Worm (Caenorhabditis elegans) whole organism, mixed stage, embryonic: ENCODE data around the gene C06E1.7.

Source experiments
- ces-1 ChIP-seq: fragments of 150-350 bp; optimal IDR thresholded peaks from 2 replicates; lab custom pipeline; 2014; ENCODE audit warnings: missing biosample characterization, missing genetic modification reagents, missing genetic modification characterization
- elt-3 ChIP-seq: fragments of 150-350 bp; optimal IDR thresholded peaks from 2 replicates; lab custom pipeline; 2014; ENCODE audit warnings: missing biosample characterization, missing genetic modification characterization
- lin-13 ChIP-seq: fragments of 150-350 bp; optimal IDR thresholded peaks from 2 replicates; lab custom pipeline; 2014; ENCODE audit warnings: missing biosample characterization, missing genetic modification characterization
- nhr-12 ChIP-seq: fragments of 150-350 bp; optimal IDR thresholded peaks from 2 replicates; lab custom pipeline; 2014; ENCODE audit warnings: missing biosample characterization, missing genetic modification characterization
- nhr-237 ChIP-seq: fragments of 150-350 bp; optimal IDR thresholded peaks from 2 replicates; lab custom pipeline; 2014; ENCODE audit warnings: missing biosample characterization, missing genetic modification characterization
- nhr-28 ChIP-seq: fragments of 150-350 bp; optimal IDR thresholded peaks from 2 replicates; lab custom pipeline; 2014; ENCODE audit warnings: missing biosample characterization, missing genetic modification characterization
- nhr-76 ChIP-seq: sonication (generic microtip); optimal IDR thresholded peaks from 2 replicates; lab custom pipeline; 2017; ENCODE audit warnings: missing biosample characterization, missing genetic modification characterization
- sem-2 ChIP-seq: fragments of 200-800 bp; sonication (Bioruptor generic); optimal IDR thresholded peaks from 2 replicates; lab custom pipeline; 2018; ENCODE audit warnings: mild to moderate bottlenecking, missing genetic modification characterization, missing compliant biosample characterization
- snpc-4 ChIP-seq: fragments of 150-350 bp; optimal IDR thresholded peaks from 2 replicates; lab custom pipeline; 2014; ENCODE audit warnings: missing biosample characterization, missing genetic modification characterization
- unc-39 ChIP-seq: fragments of 150-350 bp; optimal IDR thresholded peaks from 2 replicates; lab custom pipeline; 2014; ENCODE audit warnings: missing biosample characterization, missing genetic modification characterization
- unc-62 ChIP-seq: fragments of 150-350 bp; optimal IDR thresholded peaks from 2 replicates; lab custom pipeline; 2014; ENCODE audit warnings: missing biosample characterization, missing genetic modification reagents, missing genetic modification characterization
- ztf-11 ChIP-seq: fragments of 150-350 bp; optimal IDR thresholded peaks from 2 replicates; lab custom pipeline; 2014; ENCODE audit warnings: missing biosample characterization, missing genetic modification characterization

ce11 chrIII:8552125-8552524 is 41.4 kb downstream of the C06E1.7 start, which contains the start of gene C02D5.4:
- TF ChIP-seq nhr-28 (tag; lab: Kevin White, UChicago) (no peak), snpc-4 (no peak), sem-2 (GFP tag; lab: Kevin White, UChicago) (no peak), nhr-237 (tag; lab: Kevin White, UChicago) (no peak), nhr-12 (tag; lab: Kevin White, UChicago) (no peak), unc-62 (GFP tag; lab: Kevin White, UChicago) (no peak), lin-13 (tag; lab: Kevin White, UChicago) (no peak), nhr-76 (tag; lab: Kevin White, UChicago) (no peak), unc-39 (tag; lab: Kevin White, UChicago) (no peak), elt-3 (tag; lab: Kevin White, UChicago) (no peak), ces-1 (no peak), ztf-11 (tag; lab: Kevin White, UChicago) (no peak)
